Worm (Caenorhabditis elegans) whole organism, midembryonic: ENCODE data around the gene C25A6.1.

Source experiments
- T22C8.4 ChIP-seq: fragments of 200-800 bp; sonication (Bioruptor generic); IDR thresholded peaks from 2 replicates; pipeline ENCODE4 v1.3.6; 2022; ENCODE audit warnings: missing genetic modification characterization, missing compliant biosample characterization
- cog-1 ChIP-seq: sonication (generic microtip); optimal IDR thresholded peaks from 2 replicates; lab custom pipeline; 2016; ENCODE audit warnings: missing genetic modification characterization, missing compliant biosample characterization
- flt-1 ChIP-seq: fragments of 200-800 bp; sonication (Bioruptor generic); IDR thresholded peaks from 2 replicates; pipeline ENCODE4 v1.3.6; 2022; ENCODE audit warnings: missing genetic modification characterization, missing compliant biosample characterization
- klf-2 ChIP-seq: fragments of 200-800 bp; sonication (Bioruptor generic); conservative IDR thresholded peaks from 2 replicates; pipeline ENCODE4 v1.3.6; 2022; ENCODE audit warnings: missing genetic modification reagents, missing genetic modification characterization, missing compliant biosample characterization
- med-1 ChIP-seq: sonication (generic microtip); optimal IDR thresholded peaks from 2 replicates; lab custom pipeline; 2017; ENCODE audit warnings: missing genetic modification characterization, mild to moderate bottlenecking, missing compliant biosample characterization, antibody characterized with exemption, missing genetic modification reagents; ENCODE audit not compliant: insufficient read depth
- ref-1 ChIP-seq: fragments of 200-800 bp; sonication (Bioruptor generic); conservative IDR thresholded peaks from 2 replicates; pipeline ENCODE4 v1.3.6; 2022; ENCODE audit warnings: missing genetic modification reagents, missing genetic modification characterization, missing compliant biosample characterization
- tab-1 ChIP-seq: fragments of 200-800 bp; sonication (Bioruptor generic); IDR thresholded peaks from 2 replicates; pipeline ENCODE4 v1.3.6; 2022; ENCODE audit warnings: missing genetic modification characterization, missing compliant biosample characterization
- ztf-23 ChIP-seq: fragments of 200-800 bp; sonication (Bioruptor generic); IDR thresholded peaks from 2 replicates; pipeline ENCODE4 v1.3.6; 2022; ENCODE audit warnings: missing genetic modification reagents, missing genetic modification characterization, missing compliant biosample characterization
- ztf-29 ChIP-seq: fragments of 200-800 bp; sonication (Bioruptor generic); IDR thresholded peaks from 2 replicates; pipeline ENCODE4 v1.3.6; 2022; ENCODE audit warnings: missing genetic modification reagents, missing genetic modification characterization, missing compliant biosample characterization

Gene C25A6.1

ce11 chrV:5433020-5433419 lies 24.7 kb downstream of the C25A6.1 start, which contains the start of gene acl-6:
Gene acl-6, plus strand, starts transcription at chrV:5433386.
- TF ChIP-seq ztf-23 (GFP tag; lab: Robert Waterston, UW) = no peak
- no peak for TF ChIP-seq klf-2
- TF ChIP-seq med-1 = no peak
- no peak for TF ChIP-seq flt-1 (GFP tag; lab: Robert Waterston, UW)
- TF ChIP-seq ztf-29 = no peak
- no peak for TF ChIP-seq T22C8.4 (GFP tag; lab: Robert Waterston, UW)
- no peak for TF ChIP-seq tab-1 (GFP tag; lab: Robert Waterston, UW)
- no peak for TF ChIP-seq cog-1 (tag; lab: Kevin White, UChicago)
- no peak for TF ChIP-seq ref-1 (GFP tag; lab: Robert Waterston, UW)

ce11 chrV:5439068-5439467 lies 30.7 kb downstream of the C25A6.1 start, which contains the start of gene snpc-1.3:
Gene snpc-1.3, minus strand, starts transcription at chrV:5439168.
- TF ChIP-seq T22C8.4 (GFP tag; lab: Robert Waterston, UW) (no peak), tab-1 (GFP tag; lab: Robert Waterston, UW) (no peak), cog-1 (tag; lab: Kevin White, UChicago) (no peak), klf-2 (no peak), ztf-23 (GFP tag; lab: Robert Waterston, UW) (no peak), ref-1 (GFP tag; lab: Robert Waterston, UW) (no peak), flt-1 (GFP tag; lab: Robert Waterston, UW) (no peak), med-1 (no peak), ztf-29 (no peak)

ce11 chrV:5442366-5442765 lies 34.0 kb downstream of the C25A6.1 start:
- TF ChIP-seq ref-1 (GFP tag; lab: Robert Waterston, UW) = no peak
- no peak for TF ChIP-seq klf-2
- no peak for TF ChIP-seq flt-1 (GFP tag; lab: Robert Waterston, UW)
- no peak for TF ChIP-seq tab-1 (GFP tag; lab: Robert Waterston, UW)
- TF ChIP-seq med-1 = no peak
- no peak for TF ChIP-seq ztf-23 (GFP tag; lab: Robert Waterston, UW)
- no peak for TF ChIP-seq T22C8.4 (GFP tag; lab: Robert Waterston, UW)
- TF ChIP-seq ztf-29 = no peak
- no peak for TF ChIP-seq cog-1 (tag; lab: Kevin White, UChicago)

ce11 chrV:5444037-5444436 lies 35.7 kb downstream of the C25A6.1 start:
- no peak for TF ChIP-seq flt-1 (GFP tag; lab: Robert Waterston, UW)
- no peak for TF ChIP-seq klf-2
- TF ChIP-seq tab-1 (GFP tag; lab: Robert Waterston, UW) = no peak
- no peak for TF ChIP-seq T22C8.4 (GFP tag; lab: Robert Waterston, UW)
- no peak for TF ChIP-seq ztf-23 (GFP tag; lab: Robert Waterston, UW)
- TF ChIP-seq med-1 = no peak
- no peak for TF ChIP-seq cog-1 (tag; lab: Kevin White, UChicago)
- TF ChIP-seq ref-1 (GFP tag; lab: Robert Waterston, UW) = no peak
- TF ChIP-seq ztf-29 = no peak

ce11 chrV:5445839-5446238 lies 37.5 kb downstream of the C25A6.1 start, which contains the start of gene F08F3.1:
Gene F08F3.1, plus strand, starts transcription at chrV:5446139.
- TF ChIP-seq klf-2 (no peak), ztf-29 (no peak), ztf-23 (GFP tag; lab: Robert Waterston, UW) (no peak), med-1 (no peak), flt-1 (GFP tag; lab: Robert Waterston, UW) (no peak), tab-1 (GFP tag; lab: Robert Waterston, UW) (no peak), cog-1 (tag; lab: Kevin White, UChicago) (no peak), T22C8.4 (GFP tag; lab: Robert Waterston, UW) (no peak), ref-1 (GFP tag; lab: Robert Waterston, UW) (no peak)

- TF ChIP-seq med-1 = no peak
- TF ChIP-seq flt-1 (GFP tag; lab: Robert Waterston, UW) = no peak
- TF ChIP-seq ztf-29 = no peak
- TF ChIP-seq tab-1 (GFP tag; lab: Robert Waterston, UW) = no peak
- TF ChIP-seq cog-1 (tag; lab: Kevin White, UChicago) = no peak
- no peak for TF ChIP-seq ref-1 (GFP tag; lab: Robert Waterston, UW)
- TF ChIP-seq ztf-23 (GFP tag; lab: Robert Waterston, UW) = no peak
- no peak for TF ChIP-seq klf-2
- TF ChIP-seq T22C8.4 (GFP tag; lab: Robert Waterston, UW) = no peak
Measured at ce11 chrV:5447057-5447456, 38.7 kb downstream of the C25A6.1 start.

- TF ChIP-seq tab-1 (GFP tag; lab: Robert Waterston, UW) (no peak), flt-1 (GFP tag; lab: Robert Waterston, UW) (no peak), T22C8.4 (GFP tag; lab: Robert Waterston, UW) (no peak), med-1 (no peak), ref-1 (GFP tag; lab: Robert Waterston, UW) (no peak), klf-2 (no peak), ztf-29 (no peak), ztf-23 (GFP tag; lab: Robert Waterston, UW) (no peak), cog-1 (tag; lab: Kevin White, UChicago) (no peak)
Measured at ce11 chrV:5450742-5451141, 42.4 kb downstream of the C25A6.1 start.

ce11 chrV:5453615-5454014 lies 45.3 kb downstream of the C25A6.1 start, which contains the start of gene glc-3:
Gene glc-3, minus strand, starts transcription at chrV:5453715.
- TF ChIP-seq klf-2 (no peak), T22C8.4 (GFP tag; lab: Robert Waterston, UW) (no peak), ztf-29 (no peak), ref-1 (GFP tag; lab: Robert Waterston, UW) (no peak), med-1 (no peak), flt-1 (GFP tag; lab: Robert Waterston, UW) (no peak), ztf-23 (GFP tag; lab: Robert Waterston, UW) (no peak), tab-1 (GFP tag; lab: Robert Waterston, UW) (no peak), cog-1 (tag; lab: Kevin White, UChicago) (no peak)

- TF ChIP-seq tab-1 (GFP tag; lab: Robert Waterston, UW) (no peak), ztf-23 (GFP tag; lab: Robert Waterston, UW) (no peak), ztf-29 (no peak), T22C8.4 (GFP tag; lab: Robert Waterston, UW) (no peak), ref-1 (GFP tag; lab: Robert Waterston, UW) (no peak), cog-1 (tag; lab: Kevin White, UChicago) (no peak), flt-1 (GFP tag; lab: Robert Waterston, UW) (no peak), med-1 (no peak), klf-2 (no peak)
Measured at ce11 chrV:5454955-5455354, 46.6 kb downstream of the C25A6.1 start.
